Worm (Caenorhabditis elegans) whole organism, L3 larva: ENCODE results near the gene F57C12.2.
A peak's percentile ranks its signal among the peaks of the same experiment; 100 is the strongest.

Source experiments
- R02D3.7 ChIP-seq: fragments of 150-350 bp; optimal IDR thresholded peaks from 2 replicates; lab custom pipeline; 2014; ENCODE audit warnings: missing biosample characterization, missing genetic modification characterization
- ceh-16 ChIP-seq: sonication (generic microtip); optimal IDR thresholded peaks from 2 replicates; lab custom pipeline; 2017; ENCODE audit warnings: missing biosample characterization, missing genetic modification characterization
- egl-5 ChIP-seq: fragments of 150-350 bp; optimal IDR thresholded peaks from 2 replicates; lab custom pipeline; 2017; ENCODE audit warnings: missing biosample characterization, missing genetic modification reagents, missing genetic modification characterization, inconsistent platforms
- elt-1 ChIP-seq: fragments of 150-350 bp; optimal IDR thresholded peaks from 2 replicates; lab custom pipeline; 2014; ENCODE audit warnings: missing biosample characterization, missing genetic modification characterization
- elt-2 ChIP-seq: sonication (generic microtip); optimal IDR thresholded peaks from 2 replicates; lab custom pipeline; 2016; ENCODE audit warnings: missing genetic modification reagents, mild to moderate bottlenecking, missing genetic modification characterization, missing compliant biosample characterization
- elt-3 ChIP-seq, 3 experiments: fragments of 150-350 bp in 1 of 3; sonication (generic microtip) in 2 of 3; optimal IDR thresholded peaks; 2 replicates in 2 of 3; 4 replicates in 1 of 3; lab custom pipeline; 2014 to 2017; ENCODE audit warnings: missing biosample characterization in 3 of 3, missing genetic modification characterization in 3 of 3
- fkh-2 ChIP-seq: fragments of 150-350 bp; optimal IDR thresholded peaks from 2 replicates; lab custom pipeline; 2014; ENCODE audit warnings: missing biosample characterization, missing genetic modification reagents, missing genetic modification characterization
- jun-1 ChIP-seq: fragments of 150-350 bp; optimal IDR thresholded peaks from 2 replicates; lab custom pipeline; 2014; ENCODE audit warnings: missing biosample characterization, missing genetic modification reagents, missing genetic modification characterization
- lin-15B ChIP-seq: fragments of 150-350 bp; optimal IDR thresholded peaks from 2 replicates; lab custom pipeline; 2014; ENCODE audit warnings: missing biosample characterization, missing genetic modification characterization
- lsy-12 ChIP-seq: sonication (generic microtip); optimal IDR thresholded peaks from 2 replicates; lab custom pipeline; 2016; ENCODE audit warnings: mild to moderate bottlenecking, missing genetic modification characterization, missing compliant biosample characterization
- mdl-1 ChIP-seq: fragments of 150-350 bp; optimal IDR thresholded peaks from 2 replicates; lab custom pipeline; 2014; ENCODE audit warnings: missing biosample characterization, missing genetic modification characterization
- nhr-11 ChIP-seq: fragments of 150-350 bp; optimal IDR thresholded peaks from 2 replicates; lab custom pipeline; 2014; ENCODE audit warnings: missing biosample characterization, missing genetic modification characterization
- nhr-12 ChIP-seq: fragments of 150-350 bp; optimal IDR thresholded peaks from 2 replicates; lab custom pipeline; 2014; ENCODE audit warnings: missing biosample characterization, missing genetic modification characterization
- nhr-23 ChIP-seq: fragments of 150-350 bp; optimal IDR thresholded peaks from 2 replicates; lab custom pipeline; 2014; ENCODE audit warnings: missing biosample characterization, missing genetic modification reagents, missing genetic modification characterization
- nhr-25 ChIP-seq: sonication (generic microtip); optimal IDR thresholded peaks from 2 replicates; lab custom pipeline; 2017; ENCODE audit warnings: missing biosample characterization, missing genetic modification characterization
- nhr-76 ChIP-seq: fragments of 150-350 bp; sonication (generic microtip); optimal IDR thresholded peaks from 5 replicates; lab custom pipeline; 2014; ENCODE audit warnings: missing biosample characterization, missing genetic modification characterization
- pha-4 ChIP-seq: fragments of 150-350 bp; optimal IDR thresholded peaks from 2 replicates; lab custom pipeline; 2014; ENCODE audit warnings: missing biosample characterization, missing genetic modification reagents, missing genetic modification characterization
- pqm-1 ChIP-seq: fragments of 150-350 bp; optimal IDR thresholded peaks from 2 replicates; lab custom pipeline; 2017; ENCODE audit warnings: missing biosample characterization, missing genetic modification characterization, inconsistent platforms
- sea-2 ChIP-seq: fragments of 150-350 bp; sonication (generic microtip); optimal IDR thresholded peaks from 4 replicates; lab custom pipeline; 2014; ENCODE audit warnings: missing biosample characterization, missing genetic modification reagents, missing genetic modification characterization
- tbx-2 ChIP-seq: sonication (generic microtip); optimal IDR thresholded peaks from 2 replicates; lab custom pipeline; 2016; ENCODE audit warnings: mild to moderate bottlenecking, missing genetic modification characterization, missing compliant biosample characterization
- unc-39 ChIP-seq: sonication (generic microtip); optimal IDR thresholded peaks from 4 replicates; lab custom pipeline; 2017; ENCODE audit warnings: missing biosample characterization, missing genetic modification characterization
- ztf-4 ChIP-seq: fragments of 150-350 bp; optimal IDR thresholded peaks from 2 replicates; lab custom pipeline; 2014; ENCODE audit warnings: missing biosample characterization, missing genetic modification characterization

F57C12.2 gene

ce11 chrX:514023-514422, 37.2 kb downstream of the F57C12.2 start:
- TF ChIP-seq sea-2 (GFP tag; lab: Kevin White, UChicago) (no peak), fkh-2 (no peak), unc-39 (no peak), nhr-23 (no peak), R02D3.7 (tag; lab: Kevin White, UChicago) (no peak), elt-2 (tag; lab: Kevin White, UChicago) (no peak), lin-15B (tag; lab: Kevin White, UChicago) (no peak), pha-4 (tag; lab: Kevin White, UChicago) (no peak), ztf-4 (no peak)

- no peak for TF ChIP-seq jun-1
- TF ChIP-seq nhr-25 (tag; lab: Kevin White, UChicago): no peak
- no peak for TF ChIP-seq lsy-12 (tag; lab: Kevin White, UChicago)
- no peak for TF ChIP-seq tbx-2 (tag; lab: Kevin White, UChicago)
- no peak for TF ChIP-seq sea-2 (GFP tag; lab: Kevin White, UChicago)
- TF ChIP-seq ceh-16 (tag; lab: Kevin White, UChicago): no peak
- no peak for TF ChIP-seq nhr-76 (tag; lab: Kevin White, UChicago)
- TF ChIP-seq nhr-12 (tag; lab: Kevin White, UChicago): no peak
- no peak for TF ChIP-seq R02D3.7 (tag; lab: Kevin White, UChicago)
- no peak for TF ChIP-seq pqm-1 (tag; lab: Kevin White, UChicago)
Measured at ce11 chrX:506848-507247, 44.3 kb downstream of the F57C12.2 start, which contains the start of gene B0310.2. Gene B0310.2, minus strand, starts transcription at chrX:506948.

- TF ChIP-seq lin-15B (tag; lab: Kevin White, UChicago): no peak
- TF ChIP-seq jun-1: no peak
- TF ChIP-seq R02D3.7 (tag; lab: Kevin White, UChicago): no peak
- TF ChIP-seq nhr-11 (tag; lab: Kevin White, UChicago): no peak
- no peak for TF ChIP-seq ceh-16 (tag; lab: Kevin White, UChicago)
- TF ChIP-seq, all 47 proteins: peak for 0
Measured at ce11 chrX:505014-505413, 46.2 kb downstream of the F57C12.2 start.

ce11 chrX:504046-504843, 46.9 kb downstream of the F57C12.2 start:
- no peak for TF ChIP-seq mdl-1
- TF ChIP-seq egl-5 (tag; lab: Kevin White, UChicago): no peak
- peak; percentile 59 for TF ChIP-seq nhr-23
- TF ChIP-seq ceh-16 (tag; lab: Kevin White, UChicago): peak; percentile 13
- no peak for TF ChIP-seq pha-4 (tag; lab: Kevin White, UChicago)
- TF ChIP-seq elt-3 (tag; optimal IDR thresholded peaks at IDR 0.05; lab: Kevin White, UChicago): peak in 1 of 3 experiments; percentile 5
- TF ChIP-seq elt-1: peak; percentile 50
